Worm (Caenorhabditis elegans) whole organism, mixed stage, embryonic: ENCODE data around the gene F23D12.1.

Source experiments
- M03D4.4 ChIP-seq: sonication (generic microtip); optimal IDR thresholded peaks from 2 replicates; lab custom pipeline; 2017; ENCODE audit warnings: mild to moderate bottlenecking, missing genetic modification characterization, missing compliant biosample characterization
- bed-3 ChIP-seq: fragments of 200-800 bp; sonication (Bioruptor generic); optimal IDR thresholded peaks from 3 replicates; lab custom pipeline; 2018; ENCODE audit warnings: mild to moderate bottlenecking, missing genetic modification characterization, moderate library complexity, missing compliant biosample characterization
- blmp-1 ChIP-seq: fragments of 150-350 bp; optimal IDR thresholded peaks from 2 replicates; lab custom pipeline; 2014; ENCODE audit warnings: missing biosample characterization, missing genetic modification characterization
- ceh-43 ChIP-seq: fragments of 200-800 bp; sonication (Bioruptor generic); optimal IDR thresholded peaks from 2 replicates; lab custom pipeline; 2018; ENCODE audit warnings: mild to moderate bottlenecking, missing genetic modification characterization, moderate library complexity, missing compliant biosample characterization
- ceh-83 ChIP-seq: fragments of 200-800 bp; sonication (Bioruptor generic); optimal IDR thresholded peaks from 2 replicates; lab custom pipeline; 2018; ENCODE audit warnings: mild to moderate bottlenecking, missing genetic modification characterization, missing compliant biosample characterization
- ces-1 ChIP-seq: fragments of 150-350 bp; optimal IDR thresholded peaks from 2 replicates; lab custom pipeline; 2014; ENCODE audit warnings: missing biosample characterization, missing genetic modification reagents, missing genetic modification characterization
- elt-1 ChIP-seq: sonication (generic microtip); optimal IDR thresholded peaks from 2 replicates; lab custom pipeline; 2017; ENCODE audit warnings: missing genetic modification characterization, mild to moderate bottlenecking, missing compliant biosample characterization, antibody characterized with exemption, moderate library complexity, borderline replicate concordance; ENCODE audit not compliant: insufficient read depth
- elt-3 ChIP-seq: fragments of 150-350 bp; optimal IDR thresholded peaks from 2 replicates; lab custom pipeline; 2014; ENCODE audit warnings: missing biosample characterization, missing genetic modification characterization
- ham-2 ChIP-seq: fragments of 200-800 bp; sonication (Bioruptor generic); optimal IDR thresholded peaks from 2 replicates; lab custom pipeline; 2018; ENCODE audit warnings: mild to moderate bottlenecking, missing genetic modification characterization, missing compliant biosample characterization
- lin-32 ChIP-seq: fragments of 200-800 bp; sonication (Bioruptor generic); optimal IDR thresholded peaks from 2 replicates; lab custom pipeline; 2018; ENCODE audit warnings: mild to moderate bottlenecking, missing genetic modification characterization, missing compliant biosample characterization
- mep-1 ChIP-seq: fragments of 150-350 bp; optimal IDR thresholded peaks from 2 replicates; lab custom pipeline; 2017; ENCODE audit warnings: missing biosample characterization, missing genetic modification reagents, missing genetic modification characterization, inconsistent platforms
- nhr-2 ChIP-seq: fragments of 150-350 bp; optimal IDR thresholded peaks from 2 replicates; lab custom pipeline; 2014; ENCODE audit warnings: missing biosample characterization, missing genetic modification characterization
- nhr-237 ChIP-seq: fragments of 150-350 bp; optimal IDR thresholded peaks from 2 replicates; lab custom pipeline; 2014; ENCODE audit warnings: missing biosample characterization, missing genetic modification characterization
- snpc-4 ChIP-seq: fragments of 150-350 bp; optimal IDR thresholded peaks from 2 replicates; lab custom pipeline; 2014; ENCODE audit warnings: missing biosample characterization, missing genetic modification characterization
- sptf-1 ChIP-seq: sonication (generic microtip); optimal IDR thresholded peaks from 2 replicates; lab custom pipeline; 2017; ENCODE audit warnings: mild to moderate bottlenecking, missing genetic modification characterization, moderate library complexity, missing compliant biosample characterization
- tbx-8 ChIP-seq: fragments of 200-800 bp; sonication (Bioruptor generic); optimal IDR thresholded peaks from 2 replicates; lab custom pipeline; 2018; ENCODE audit warnings: mild to moderate bottlenecking, missing genetic modification characterization, moderate library complexity, missing compliant biosample characterization
- unc-62 ChIP-seq: fragments of 150-350 bp; optimal IDR thresholded peaks from 2 replicates; lab custom pipeline; 2014; ENCODE audit warnings: missing biosample characterization, missing genetic modification reagents, missing genetic modification characterization
- zip-8 ChIP-seq: fragments of 150-350 bp; optimal IDR thresholded peaks from 2 replicates; lab custom pipeline; 2014; ENCODE audit warnings: missing biosample characterization, missing genetic modification characterization

Gene F23D12.1

DNA sequence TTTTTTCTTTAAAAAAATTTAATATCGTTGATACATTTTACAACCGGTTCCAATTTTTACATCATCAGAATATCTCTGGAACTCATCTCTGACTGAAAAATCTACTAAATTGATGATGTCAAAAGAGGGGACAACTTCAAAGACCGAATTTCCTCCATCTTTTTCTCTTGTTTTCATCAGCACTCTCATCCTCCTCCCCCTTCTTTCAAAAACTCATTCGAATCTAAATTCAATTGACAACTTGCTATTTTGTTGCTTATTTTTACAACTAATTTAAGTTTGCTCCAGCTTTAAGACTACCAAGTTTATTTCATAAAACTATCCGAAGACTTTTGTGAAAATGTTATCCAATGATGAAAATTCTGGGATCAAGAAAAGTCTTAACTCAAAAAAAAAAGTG, 28.9 kb downstream of the F23D12.1 start:
- peak; percentile 16 for TF ChIP-seq ces-1 (GFP tag; lab: Kevin White, UChicago)
- no peak for TF ChIP-seq nhr-2
- TF ChIP-seq snpc-4 (tag; lab: Kevin White, UChicago) = no peak
- TF ChIP-seq nhr-237 (tag; lab: Kevin White, UChicago) = no peak
- TF ChIP-seq ham-2 = no peak
- TF ChIP-seq, all 35 proteins: peak for 1

DNA sequence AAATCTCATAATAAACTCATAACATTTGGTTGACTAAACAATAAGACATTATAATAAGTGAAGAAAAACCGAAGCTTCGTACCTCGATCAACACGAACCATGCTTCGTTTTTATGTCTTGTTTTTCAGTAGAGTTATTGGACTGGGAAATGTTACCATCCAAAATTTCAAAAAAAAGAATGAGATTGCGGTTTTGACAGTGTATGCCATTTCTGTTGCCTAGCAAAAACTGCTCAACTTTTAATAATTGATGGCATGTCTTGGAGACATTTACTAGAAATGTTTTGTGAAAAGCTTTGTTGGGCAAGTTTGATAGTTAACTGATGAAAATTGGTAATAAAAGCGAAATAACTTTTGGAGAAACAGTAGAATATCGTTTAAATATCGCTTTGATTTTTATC, 32.7 kb downstream of the F23D12.1 start, which contains the start of gene Y60A9.1:
Gene Y60A9.1, minus strand, starts transcription at position 101 of the 400 bp plus-strand sequence.
- TF ChIP-seq lin-32 (GFP tag; lab: Kevin White, UChicago) = no peak
- TF ChIP-seq bed-3 = no peak
- TF ChIP-seq ceh-43 = no peak

DNA sequence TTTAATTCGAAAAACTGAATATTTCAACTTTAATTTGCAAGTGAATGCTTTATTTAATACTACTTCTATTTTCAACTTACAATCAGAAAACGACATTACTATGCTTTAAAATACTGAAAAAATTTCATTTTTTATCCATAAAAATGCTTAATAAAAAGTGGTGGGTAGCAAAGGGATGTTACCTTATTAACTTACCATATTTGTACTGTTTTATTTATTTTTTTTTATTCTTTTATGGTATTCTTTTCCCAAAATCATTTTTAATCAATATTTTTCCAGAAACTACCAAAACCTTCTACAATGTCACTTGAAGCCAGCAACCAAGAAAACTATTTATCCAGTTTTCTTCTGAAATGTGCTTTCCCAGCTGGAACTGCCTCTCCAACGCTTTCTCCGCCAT, 45.0 kb downstream of the F23D12.1 start, which contains the start of gene Y60A9.3:
Gene Y60A9.3, plus strand, starts transcription at position 301 of the 400 bp plus-strand sequence.
- TF ChIP-seq bed-3 = no peak
- TF ChIP-seq, all 35 proteins: peak for 0

DNA sequence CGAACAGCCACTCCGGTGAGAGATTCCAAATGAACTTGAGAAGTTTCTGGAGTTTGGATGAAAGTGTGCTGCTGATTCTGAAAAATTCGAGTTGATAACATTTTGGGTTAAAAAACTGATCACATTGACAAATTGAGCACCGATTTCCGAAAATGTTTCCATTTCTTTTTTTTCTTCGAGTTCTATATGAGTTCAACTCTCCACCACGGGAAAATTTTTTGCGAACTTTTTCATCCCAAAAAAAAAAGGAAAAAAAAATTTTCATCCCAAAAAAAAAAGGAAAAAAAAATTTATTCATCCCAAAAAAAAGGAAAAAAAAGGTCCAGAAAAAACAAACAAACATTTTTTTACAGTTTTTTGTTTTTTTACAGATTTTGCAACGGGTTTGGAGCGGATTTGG, 50.8 kb downstream of the F23D12.1 start, which contains the start of gene Y60A9A.1:
Gene Y60A9A.1, minus strand, starts transcription at position 101 of the 400 bp plus-strand sequence.
- TF ChIP-seq mep-1 (no peak), ceh-43 (no peak), tbx-8 (GFP tag; lab: Kevin White, UChicago) (no peak), zip-8 (tag; lab: Kevin White, UChicago) (no peak), snpc-4 (tag; lab: Kevin White, UChicago) (no peak), M03D4.4 (tag; lab: Kevin White, UChicago) (no peak), ces-1 (GFP tag; lab: Kevin White, UChicago) (no peak), elt-3 (tag; lab: Kevin White, UChicago) (no peak), nhr-2 (no peak), unc-62 (no peak), elt-1 (tag; lab: Kevin White, UChicago) (no peak), sptf-1 (tag; lab: Kevin White, UChicago) (no peak), blmp-1 (tag; lab: Kevin White, UChicago) (no peak), ceh-83 (GFP tag; lab: Kevin White, UChicago) (no peak)
